Fruit fly (Drosophila melanogaster): ENCODE results near the gene Ipk2.

The Ipk2 gene

dm6 chr2L:530245-530644, 43.8 kb downstream of the Ipk2 start (continued):
- TF ChIP-seq CG11504 (tag; optimal IDR thresholded peaks at IDR 0.05), result peak; percentile 36
- TF ChIP-seq vnd (GFP tag; IDR thresholded peaks at IDR 0.05; ENCODE audit: partially characterized antibody), result no peak
- no peak for TF ChIP-seq CG13296 (GFP tag; optimal IDR thresholded peaks at IDR 0.05)
- no peak for TF ChIP-seq Dip3 (GFP tag; optimal IDR thresholded peaks at IDR 0.05)
- TF ChIP-seq grau (tag; optimal IDR thresholded peaks at IDR 0.05), result peak; percentile 6
- no peak for TF ChIP-seq CG15011 (GFP tag; optimal IDR thresholded peaks at IDR 0.05)
- TF ChIP-seq Drgx (GFP tag; IDR thresholded peaks at IDR 0.05), result no peak; the same call in 1 of the 2 replicates
- no peak for TF ChIP-seq ewg (GFP tag; optimal IDR thresholded peaks at IDR 0.05)
- TF ChIP-seq nmo (GFP tag; optimal IDR thresholded peaks at IDR 0.05), result no peak
- peak; percentile 4 for TF ChIP-seq Oli (tag; optimal IDR thresholded peaks at IDR 0.05)
- peak; percentile 28 for TF ChIP-seq Hsf (GFP tag; optimal IDR thresholded peaks at IDR 0.05)
- no peak for TF ChIP-seq eve (GFP tag; optimal IDR thresholded peaks at IDR 0.05)
- TF ChIP-seq CG32767 (GFP tag; IDR thresholded peaks at IDR 0.05), result no peak
- TF ChIP-seq ac (GFP tag; optimal IDR thresholded peaks at IDR 0.05), result no peak
- TF ChIP-seq Dad (GFP tag; optimal IDR thresholded peaks at IDR 0.05), result no peak
- TF ChIP-seq CG14965 (GFP tag; optimal IDR thresholded peaks at IDR 0.05; ENCODE audit: borderline replicate concordance), result no peak
- no peak for TF ChIP-seq hkb (optimal IDR thresholded peaks at IDR 0.05)
- 0 out of 2 replicates have a peak, but pooled peaks have one; percentile 21 for TF ChIP-seq hkb (GFP tag; IDR thresholded peaks at IDR 0.05)
- no peak for TF ChIP-seq prd (optimal IDR thresholded peaks at IDR 0.05)
- peak; percentile 66 for TF ChIP-seq prd (GFP tag; IDR thresholded peaks at IDR 0.05)
- no peak for TF ChIP-seq CG4854 (GFP tag; optimal IDR thresholded peaks at IDR 0.05)
- no peak for TF ChIP-seq CG10462 (GFP tag; optimal IDR thresholded peaks at IDR 0.05)
- TF ChIP-seq Ada2b (GFP tag; IDR thresholded peaks at IDR 0.05), result no peak
- TF ChIP-seq CG13123 (GFP tag; optimal IDR thresholded peaks at IDR 0.05), result no peak
- TF ChIP-seq croc (GFP tag; conservative IDR thresholded peaks at IDR 0.05), result no peak
- no peak for TF ChIP-seq CG10543 (GFP tag; optimal IDR thresholded peaks at IDR 0.05)
- TF ChIP-seq vvl (GFP tag; IDR thresholded peaks at IDR 0.05), result 0 out of 2 replicates have a peak, but pooled peaks have one; percentile 22
- TF ChIP-seq Antp (GFP tag; optimal IDR thresholded peaks at IDR 0.05), result peak; percentile 46
- TF ChIP-seq Sry-β (GFP tag; optimal IDR thresholded peaks at IDR 0.05), result no peak
- no peak for TF ChIP-seq CG8359 (GFP tag; optimal IDR thresholded peaks at IDR 0.05; ENCODE audit: borderline replicate concordance)
- TF ChIP-seq CG4707 (GFP tag; optimal IDR thresholded peaks at IDR 0.05), result no peak
- no peak for TF ChIP-seq zen (tag; optimal IDR thresholded peaks at IDR 0.05)
- TF ChIP-seq fd3F (GFP tag; optimal IDR thresholded peaks at IDR 0.05), result no peak
- TF ChIP-seq CG5953 (GFP tag; IDR thresholded peaks at IDR 0.05), result no peak
- TF ChIP-seq emc (GFP tag; optimal IDR thresholded peaks at IDR 0.05), result no peak
- TF ChIP-seq lov (optimal IDR thresholded peaks at IDR 0.05), result no peak
- no peak for TF ChIP-seq lov (GFP tag; IDR thresholded peaks at IDR 0.05)
- TF ChIP-seq MTF-1 (GFP tag; optimal IDR thresholded peaks at IDR 0.05; ENCODE audit: borderline replicate concordance), result no peak
- no peak for TF ChIP-seq CG7786 (GFP tag; optimal IDR thresholded peaks at IDR 0.05)
- no peak for TF ChIP-seq sc (optimal IDR thresholded peaks at IDR 0.05)
- no peak for TF ChIP-seq sc (GFP tag; optimal IDR thresholded peaks at IDR 0.05)
- TF ChIP-seq CG11695 (GFP tag; IDR thresholded peaks at IDR 0.05), result 0 out of 3 replicates have a peak, but pooled peaks have one; percentile 26
- TF ChIP-seq hbn (GFP tag; IDR thresholded peaks at IDR 0.05; ENCODE audit: partially characterized antibody), result no peak
- TF ChIP-seq CG10366 (GFP tag; IDR thresholded peaks at IDR 0.05), result no peak
- TF ChIP-seq Bgb (GFP tag; IDR thresholded peaks at IDR 0.05; ENCODE audit: partially characterized antibody), result no peak
- no peak for TF ChIP-seq CG15514 (GFP tag; optimal IDR thresholded peaks at IDR 0.05)
- no peak for TF ChIP-seq MESR4 (GFP tag; optimal IDR thresholded peaks at IDR 0.05)
- TF ChIP-seq CG17612 (GFP tag; IDR thresholded peaks at IDR 0.05), result no peak
- no peak for TF ChIP-seq Max (GFP tag; optimal IDR thresholded peaks at IDR 0.05)
- no peak for TF ChIP-seq CG1647 (GFP tag; optimal IDR thresholded peaks at IDR 0.05)
- no peak for TF ChIP-seq CG10654 (GFP tag; optimal IDR thresholded peaks at IDR 0.05)
- no peak for TF ChIP-seq CG31365 (tag; optimal IDR thresholded peaks at IDR 0.05)

Data from whole organism, embryonic.